Fruit fly (Drosophila melanogaster) whole organism, embryonic: ENCODE data around the gene Rdl.
A peak's percentile ranks its signal among the peaks of the same experiment; 100 is the strongest.

Experiments used
- BtbVII ChIP-seq: fragments of 200-800 bp; sonication (Bioruptor generic); optimal IDR thresholded peaks from 3 replicates; lab custom pipeline; 2017; ENCODE audit warnings: missing biosample characterization, mild to moderate bottlenecking, missing genetic modification characterization
- CG10209 ChIP-seq: fragments of 200-800 bp; sonication (Bioruptor generic); optimal IDR thresholded peaks from 3 replicates; lab custom pipeline; 2017; ENCODE audit warnings: missing biosample characterization, mild to moderate bottlenecking, missing genetic modification characterization, missing genetic modification reagents
- CG10267 ChIP-seq: fragments of 200-800 bp; sonication (Bioruptor generic); optimal IDR thresholded peaks from 2 replicates; lab custom pipeline; 2018; ENCODE audit warnings: missing biosample characterization, mild to moderate bottlenecking, missing genetic modification characterization, moderate library complexity
- CG11085 ChIP-seq: fragments of 200-800 bp; sonication (Bioruptor generic); IDR thresholded peaks from 2 replicates; pipeline ENCODE4 v1.3.6; 2022; ENCODE audit warnings: missing biosample characterization, missing genetic modification characterization
- CG11723 ChIP-seq: fragments of 200-800 bp; sonication (Bioruptor generic); optimal IDR thresholded peaks from 2 replicates; lab custom pipeline; 2017; ENCODE audit warnings: missing biosample characterization, mild to moderate bottlenecking, missing genetic modification characterization
- CG16779 ChIP-seq: fragments of 200-800 bp; sonication (Bioruptor generic); IDR thresholded peaks from 2 replicates; pipeline ENCODE4 v1.3.6; 2022; ENCODE audit warnings: missing biosample characterization, missing genetic modification characterization
- CG16813 ChIP-seq: fragments of 200-800 bp; sonication (Bioruptor generic); IDR thresholded peaks from 3 replicates; pipeline ENCODE4 v1.3.6; 2022; ENCODE audit warnings: missing biosample characterization, missing genetic modification characterization; ENCODE audit not compliant: partially characterized antibody
- CG18011 ChIP-seq: fragments of 200-800 bp; sonication (Bioruptor generic); optimal IDR thresholded peaks from 2 replicates; lab custom pipeline; 2017; ENCODE audit warnings: missing biosample characterization, missing genetic modification characterization, mild to moderate bottlenecking, moderate library complexity, missing genotype
- CG18476 ChIP-seq: fragments of 200-800 bp; sonication (Bioruptor generic); optimal IDR thresholded peaks from 2 replicates; lab custom pipeline; 2016; ENCODE audit warnings: missing biosample characterization, mild to moderate bottlenecking, missing genetic modification characterization
- CG2116 ChIP-seq: fragments of 200-800 bp; sonication (Bioruptor generic); optimal IDR thresholded peaks from 3 replicates; lab custom pipeline; 2018; ENCODE audit warnings: missing biosample characterization, mild to moderate bottlenecking, missing genetic modification characterization
- CG2120 ChIP-seq: fragments of 200-800 bp; sonication (Bioruptor generic); optimal IDR thresholded peaks from 3 replicates; lab custom pipeline; 2016; ENCODE audit warnings: missing biosample characterization, missing genetic modification characterization
- CG2129 ChIP-seq: fragments of 200-800 bp; sonication (Bioruptor generic); IDR thresholded peaks from 2 replicates; pipeline ENCODE4 v1.3.6; 2022; ENCODE audit warnings: missing biosample characterization, missing genetic modification characterization; ENCODE audit not compliant: partially characterized antibody
- CG42726 ChIP-seq: fragments of 200-800 bp; sonication (Bioruptor generic); IDR thresholded peaks from 2 replicates; pipeline ENCODE4 v1.3.6; 2022; ENCODE audit warnings: missing biosample characterization, missing genetic modification characterization; ENCODE audit not compliant: partially characterized antibody
- CG4404 ChIP-seq: fragments of 200-800 bp; sonication (Bioruptor generic); IDR thresholded peaks from 2 replicates; pipeline ENCODE4 v1.3.6; 2022; ENCODE audit warnings: missing biosample characterization, missing genetic modification characterization
- CG4617 ChIP-seq: fragments of 200-800 bp; sonication (Bioruptor generic); optimal IDR thresholded peaks from 3 replicates; lab custom pipeline; 2016; ENCODE audit warnings: missing biosample characterization, missing genetic modification characterization, borderline replicate concordance
- CG4820 ChIP-seq: fragments of 200-800 bp; sonication (Bioruptor generic); optimal IDR thresholded peaks from 3 replicates; lab custom pipeline; 2016; ENCODE audit warnings: missing biosample characterization, missing genetic modification characterization
- CG4854 ChIP-seq: fragments of 200-800 bp; sonication (Bioruptor generic); optimal IDR thresholded peaks from 2 replicates; lab custom pipeline; 2016; ENCODE audit warnings: missing biosample characterization, missing genetic modification characterization, inconsistent platforms
- CG9215 ChIP-seq: fragments of 200-800 bp; sonication (Bioruptor generic); IDR thresholded peaks from 2 replicates; pipeline ENCODE4 v1.3.6; 2022; ENCODE audit warnings: missing biosample characterization, missing genetic modification characterization
- Dad ChIP-seq: fragments of 200-800 bp; sonication (Bioruptor generic); optimal IDR thresholded peaks from 3 replicates; lab custom pipeline; 2016; ENCODE audit warnings: missing biosample characterization, missing genetic modification characterization
- Dp ChIP-seq: fragments of 200-800 bp; sonication (Bioruptor generic); optimal IDR thresholded peaks from 2 replicates; lab custom pipeline; 2018; ENCODE audit warnings: missing biosample characterization, mild to moderate bottlenecking, missing genetic modification characterization, moderate library complexity
- Ets97D ChIP-seq: fragments of 200-800 bp; sonication (Bioruptor generic); optimal IDR thresholded peaks from 3 replicates; lab custom pipeline; 2016; ENCODE audit warnings: missing biosample characterization, missing genetic modification characterization
- HLH4C ChIP-seq: fragments of 200-800 bp; sonication (Bioruptor generic); IDR thresholded peaks from 3 replicates; pipeline ENCODE4 v1.3.6; 2022; ENCODE audit warnings: missing biosample characterization, missing genetic modification characterization; ENCODE audit not compliant: partially characterized antibody
- Hsf ChIP-seq: fragments of 200-800 bp; sonication (Bioruptor generic); optimal IDR thresholded peaks from 3 replicates; lab custom pipeline; 2016; ENCODE audit warnings: missing biosample characterization, missing genetic modification characterization
- Lim3 ChIP-seq: fragments of 200-800 bp; sonication (Bioruptor generic); IDR thresholded peaks from 2 replicates; pipeline ENCODE4 v1.3.6; 2022; ENCODE audit warnings: missing biosample characterization, missing genetic modification characterization
- MBD-R2 ChIP-seq: fragments of 200-800 bp; sonication (Bioruptor generic); IDR thresholded peaks from 2 replicates; pipeline ENCODE4 v1.3.6; 2022; ENCODE audit warnings: missing biosample characterization, missing genetic modification characterization
- Med ChIP-seq: fragments of 200-800 bp; sonication (Bioruptor generic); peaks from one replicate; lab custom pipeline; 2016; ENCODE audit warnings: missing biosample characterization, missing genetic modification characterization, mild to moderate bottlenecking, inconsistent platforms, moderate library complexity
- Myb ChIP-seq: fragments of 200-800 bp; sonication (Bioruptor generic); optimal IDR thresholded peaks from 2 replicates; lab custom pipeline; 2016; ENCODE audit warnings: missing biosample characterization, missing genetic modification characterization
- NfI ChIP-seq: fragments of 200-800 bp; sonication (Bioruptor generic); optimal IDR thresholded peaks from 3 replicates; lab custom pipeline; 2018; ENCODE audit warnings: missing biosample characterization, mild to moderate bottlenecking, missing genetic modification characterization, moderate library complexity
- Opbp ChIP-seq: fragments of 200-800 bp; sonication (Bioruptor generic); IDR thresholded peaks from 3 replicates; pipeline ENCODE4 v1.3.6; 2022; ENCODE audit warnings: missing biosample characterization, missing genetic modification characterization; ENCODE audit not compliant: partially characterized antibody
- PHDP ChIP-seq: fragments of 200-800 bp; sonication (Bioruptor generic); optimal IDR thresholded peaks from 3 replicates; lab custom pipeline; 2018; ENCODE audit warnings: missing biosample characterization, mild to moderate bottlenecking, missing genetic modification characterization, moderate library complexity
- YL-1 ChIP-seq: fragments of 200-800 bp; sonication (Bioruptor generic); optimal IDR thresholded peaks from 3 replicates; lab custom pipeline; 2017; ENCODE audit warnings: missing biosample characterization, mild to moderate bottlenecking, missing genetic modification characterization
- abd-A ChIP-seq: fragments of 200-800 bp; sonication (Bioruptor generic); optimal IDR thresholded peaks from 3 replicates; lab custom pipeline; 2019; ENCODE audit warnings: missing biosample characterization, mild to moderate bottlenecking, missing genetic modification characterization, moderate library complexity
- amos ChIP-seq: fragments of 200-800 bp; sonication (Bioruptor generic); IDR thresholded peaks from 2 replicates; pipeline ENCODE4 v1.3.6; 2022; ENCODE audit warnings: missing biosample characterization, missing genetic modification characterization; ENCODE audit not compliant: partially characterized antibody
- ash1 ChIP-seq: fragments of 200-800 bp; sonication (Bioruptor generic); optimal IDR thresholded peaks from 2 replicates; lab custom pipeline; 2018; ENCODE audit warnings: missing biosample characterization, mild to moderate bottlenecking, missing genetic modification characterization
- bbx ChIP-seq: fragments of 200-800 bp; sonication (Bioruptor generic); IDR thresholded peaks from 2 replicates; pipeline ENCODE4 v1.3.6; 2022; ENCODE audit warnings: missing biosample characterization, missing genetic modification characterization; ENCODE audit not compliant: partially characterized antibody
- cato ChIP-seq: fragments of 200-800 bp; sonication (Bioruptor generic); optimal IDR thresholded peaks from 2 replicates; lab custom pipeline; 2016; ENCODE audit warnings: missing biosample characterization, missing genetic modification characterization, borderline replicate concordance
- emc ChIP-seq: fragments of 200-800 bp; sonication (Bioruptor generic); optimal IDR thresholded peaks from 2 replicates; lab custom pipeline; 2016; ENCODE audit warnings: missing biosample characterization, missing genetic modification characterization
- eve ChIP-seq, 2 experiments: fragments of >200 bp; optimal IDR thresholded peaks; 2 replicates each; lab custom pipeline; 2017; ENCODE audit warnings: missing biosample characterization in 2 of 2, missing genetic modification characterization in 2 of 2
- exex ChIP-seq: fragments of 200-800 bp; sonication (Bioruptor generic); optimal IDR thresholded peaks from 4 replicates; lab custom pipeline; 2018; ENCODE audit warnings: missing biosample characterization, mild to moderate bottlenecking, missing genetic modification characterization, moderate library complexity
- nau ChIP-seq: fragments of 200-800 bp; sonication (Bioruptor generic); optimal IDR thresholded peaks from 3 replicates; lab custom pipeline; 2017; ENCODE audit warnings: missing biosample characterization, mild to moderate bottlenecking, missing genetic modification characterization, missing genetic modification reagents
- phol ChIP-seq: fragments of 200-800 bp; sonication (Bioruptor generic); optimal IDR thresholded peaks from 3 replicates; lab custom pipeline; 2018; ENCODE audit warnings: missing biosample characterization, mild to moderate bottlenecking, missing genetic modification characterization, moderate library complexity
- pros ChIP-seq: fragments of 200-800 bp; sonication (Bioruptor generic); optimal IDR thresholded peaks from 3 replicates; lab custom pipeline; 2019; ENCODE audit warnings: missing biosample characterization, mild to moderate bottlenecking, missing genetic modification characterization, moderate library complexity
- ro ChIP-seq: fragments of 200-800 bp; sonication (Bioruptor generic); IDR thresholded peaks from 2 replicates; pipeline ENCODE4 v1.3.6; 2022; ENCODE audit warnings: missing biosample characterization, missing genetic modification characterization
- row ChIP-seq: fragments of 200-800 bp; sonication (Bioruptor generic); IDR thresholded peaks from 3 replicates; pipeline ENCODE4 v1.3.6; 2022; ENCODE audit warnings: missing biosample characterization, missing genetic modification characterization
- run ChIP-seq: fragments of 200-800 bp; sonication (Bioruptor generic); optimal IDR thresholded peaks from 3 replicates; lab custom pipeline; 2018; ENCODE audit warnings: missing biosample characterization, mild to moderate bottlenecking, missing genetic modification characterization
- sqz ChIP-seq: fragments of 200-800 bp; sonication (Bioruptor generic); optimal IDR thresholded peaks from 3 replicates; lab custom pipeline; 2018; ENCODE audit warnings: missing biosample characterization, mild to moderate bottlenecking, missing genetic modification characterization
- trem ChIP-seq: fragments of 200-800 bp; optimal IDR thresholded peaks from 3 replicates; lab custom pipeline; 2019; ENCODE audit warnings: missing biosample characterization, mild to moderate bottlenecking, missing genetic modification characterization, moderate library complexity

Gene Rdl

dm6 chr3L:9136976-9137954, 44.7 kb downstream of the Rdl start, which contains the start of the genes Use1 and nwk (continued):
- TF ChIP-seq PHDP (tag; lab: Kevin White, UChicago) (peak; percentile 2), row (peak; percentile 43), Med (GFP tag; lab: Kevin White, UChicago) (peak; percentile 79), ash1 (GFP tag; lab: Kevin White, UChicago) (no peak), emc (GFP tag; lab: Kevin White, UChicago) (no peak), CG2120 (GFP tag; lab: Kevin White, UChicago) (peak; percentile 21), CG2116 (GFP tag; lab: Kevin White, UChicago) (peak; percentile 54), abd-A (tag; lab: Kevin White, UChicago) (peak; percentile 55), run (no peak), eve (GFP tag; optimal IDR thresholded peaks at IDR 0.05; lab: Kevin White, UChicago) (peak in 1 of 2 experiments; percentile 74), phol (tag; lab: Kevin White, UChicago) (peak; percentile 16), trem (tag; lab: Kevin White, UChicago) (peak; percentile 23), Dp (GFP tag; lab: Kevin White, UChicago) (peak; percentile 54), amos (GFP tag; lab: Robert Waterston, UW) (peak; percentile 80), CG10267 (tag; lab: Kevin White, UChicago) (peak; percentile 53), Hsf (GFP tag; lab: Kevin White, UChicago) (no peak), nau (GFP tag; lab: Kevin White, UChicago) (no peak), Opbp (GFP tag; lab: Robert Waterston, UW) (peak; percentile 70; the same call in 2 of the 3 replicates), CG16813 (GFP tag; lab: Robert Waterston, UW) (peak; percentile 75), exex (tag; lab: Kevin White, UChicago) (peak; percentile 77), BtbVII (GFP tag; lab: Kevin White, UChicago) (peak; percentile 14), CG4854 (GFP tag; lab: Kevin White, UChicago) (no peak), Ets97D (GFP tag; lab: Kevin White, UChicago) (peak; percentile 45), sqz (GFP tag; lab: Kevin White, UChicago) (peak; percentile 46), CG4617 (GFP tag; lab: Kevin White, UChicago) (peak; percentile 72), Lim3 (GFP tag; lab: Robert Waterston, UW) (no peak), ro (GFP tag; lab: Robert Waterston, UW) (no peak), CG9215 (GFP tag; lab: Robert Waterston, UW) (no peak), CG42726 (GFP tag; lab: Robert Waterston, UW) (peak; percentile 19; the same call in 1 of the 2 replicates), YL-1 (GFP tag; lab: Kevin White, UChicago) (peak; percentile 36), CG16779 (0 out of 2 replicates have a peak, but pooled peaks have one; percentile 46), NfI (peak; percentile 6), pros (peak; percentile 73), Dad (no peak), CG2129 (peak; percentile 34; the same call in 1 of the 2 replicates), HLH4C (GFP tag; lab: Robert Waterston, UW) (peak; percentile 62; the same call in 2 of the 3 replicates), CG18011 (GFP tag; lab: Kevin White, UChicago) (no peak), CG11723 (GFP tag; lab: Kevin White, UChicago) (no peak), CG18476 (GFP tag; lab: Kevin White, UChicago) (no peak), cato (GFP tag; lab: Kevin White, UChicago) (no peak), MBD-R2 (GFP tag; lab: Robert Waterston, UW) (peak; percentile 60; the same call in 1 of the 2 replicates), CG4820 (GFP tag; lab: Kevin White, UChicago) (no peak), CG10209 (GFP tag; lab: Kevin White, UChicago) (no peak), bbx (peak; percentile 69), CG4404 (GFP tag; lab: Robert Waterston, UW) (no peak), CG11085 (GFP tag; lab: Robert Waterston, UW) (no peak), Myb (GFP tag; lab: Kevin White, UChicago) (peak; percentile 5)
